Worm (Caenorhabditis elegans): ENCODE data around the gene set-8.

- TF ChIP-seq him-1 (tag; optimal IDR thresholded peaks at IDR 0.05) (no peak), W03F9.2 (tag; optimal IDR thresholded peaks at IDR 0.05) (no peak)
Observed at ce11 chrX:13412307-13412706, 34.2 kb upstream of the set-8 start.

Measured in whole organism, L4/young adult.